Worm (Caenorhabditis elegans) whole organism, L2 larva: ENCODE measurements around the gene Y75B8A.25.

ENCODE experiments used
- C34F6.9 ChIP-seq: fragments of 150-350 bp; optimal IDR thresholded peaks from 2 replicates; lab custom pipeline; 2014; ENCODE audit warnings: missing biosample characterization, missing genetic modification characterization
- F13H6.1 ChIP-seq: sonication (generic microtip); optimal IDR thresholded peaks from 2 replicates; lab custom pipeline; 2016; ENCODE audit warnings: missing genetic modification characterization, missing compliant biosample characterization
- Y55F3AM.14 ChIP-seq: fragments of 200-800 bp; sonication (Bioruptor generic); optimal IDR thresholded peaks from 2 replicates; lab custom pipeline; 2018; ENCODE audit warnings: mild to moderate bottlenecking, missing genetic modification characterization, missing compliant biosample characterization
- alr-1 ChIP-seq: fragments of 150-350 bp; optimal IDR thresholded peaks from 2 replicates; lab custom pipeline; 2014; ENCODE audit warnings: missing biosample characterization, missing genetic modification characterization
- aly-2 ChIP-seq: fragments of 150-350 bp; optimal IDR thresholded peaks from 2 replicates; lab custom pipeline; 2014; ENCODE audit warnings: missing biosample characterization, missing genetic modification characterization
- ama-1 ChIP-seq: fragments of 150-350 bp; optimal IDR thresholded peaks from 2 replicates; lab custom pipeline; 2018; ENCODE audit warnings: inconsistent platforms
- blmp-1 ChIP-seq: sonication (generic microtip); optimal IDR thresholded peaks from 2 replicates; lab custom pipeline; 2017; ENCODE audit warnings: missing genetic modification characterization, mild to moderate bottlenecking, missing compliant biosample characterization, antibody characterized with exemption, moderate library complexity; ENCODE audit not compliant: insufficient read depth
- crh-2 ChIP-seq: sonication (generic microtip); optimal IDR thresholded peaks from 2 replicates; lab custom pipeline; 2017; ENCODE audit warnings: missing biosample characterization, missing genetic modification characterization
- elt-1 ChIP-seq: fragments of 150-350 bp; optimal IDR thresholded peaks from 2 replicates; lab custom pipeline; 2014; ENCODE audit warnings: missing biosample characterization, missing genetic modification characterization
- fos-1 ChIP-seq: fragments of 150-350 bp; optimal IDR thresholded peaks from 2 replicates; lab custom pipeline; 2014; ENCODE audit warnings: missing biosample characterization, missing genetic modification characterization
- gmeb-1 ChIP-seq: fragments of 150-350 bp; optimal IDR thresholded peaks from 2 replicates; lab custom pipeline; 2014; ENCODE audit warnings: missing biosample characterization, missing genetic modification characterization
- lin-13 ChIP-seq: fragments of 150-350 bp; optimal IDR thresholded peaks from 2 replicates; lab custom pipeline; 2014; ENCODE audit warnings: missing biosample characterization, missing genetic modification reagents, missing genetic modification characterization
- lin-39 ChIP-seq: fragments of 150-350 bp; optimal IDR thresholded peaks from 2 replicates; lab custom pipeline; 2014; ENCODE audit warnings: missing biosample characterization, missing genetic modification reagents, missing genetic modification characterization
- lsy-2 ChIP-seq, 2 experiments: fragments of 150-350 bp in 1 of 2; sonication (generic microtip) in 1 of 2; optimal IDR thresholded peaks; 2 replicates each; lab custom pipeline; 2014 to 2017; ENCODE audit warnings: missing biosample characterization in 2 of 2, missing genetic modification characterization in 2 of 2
- mab-5 ChIP-seq: fragments of 150-350 bp; optimal IDR thresholded peaks from 2 replicates; lab custom pipeline; 2014; ENCODE audit warnings: missing biosample characterization, missing genetic modification characterization
- mbf-1 ChIP-seq: sonication (generic microtip); optimal IDR thresholded peaks from 2 replicates; lab custom pipeline; 2017; ENCODE audit warnings: missing biosample characterization, missing genetic modification characterization
- nhr-12 ChIP-seq: fragments of 150-350 bp; optimal IDR thresholded peaks from 2 replicates; lab custom pipeline; 2014; ENCODE audit warnings: missing biosample characterization, missing genetic modification characterization
- nhr-21 ChIP-seq: fragments of 150-350 bp; optimal IDR thresholded peaks from 2 replicates; lab custom pipeline; 2014; ENCODE audit warnings: missing biosample characterization, missing genetic modification characterization
- nhr-23 ChIP-seq: fragments of 150-350 bp; optimal IDR thresholded peaks from 2 replicates; lab custom pipeline; 2014; ENCODE audit warnings: missing biosample characterization, missing genetic modification reagents, missing genetic modification characterization
- nhr-6 ChIP-seq: fragments of 150-350 bp; optimal IDR thresholded peaks from 2 replicates; lab custom pipeline; 2014; ENCODE audit warnings: missing biosample characterization, missing genetic modification characterization
- peb-1 ChIP-seq: fragments of 150-350 bp; optimal IDR thresholded peaks from 2 replicates; lab custom pipeline; 2014; ENCODE audit warnings: missing biosample characterization, missing genetic modification characterization
- sem-4 ChIP-seq: fragments of 150-350 bp; optimal IDR thresholded peaks from 2 replicates; lab custom pipeline; 2014; ENCODE audit warnings: missing biosample characterization, missing genetic modification reagents, missing genetic modification characterization
- skn-1 ChIP-seq: sonication (generic microtip); optimal IDR thresholded peaks from 2 replicates; lab custom pipeline; 2017; ENCODE audit warnings: missing biosample characterization, missing genetic modification characterization
- sma-9 ChIP-seq, 2 experiments: fragments of 150-350 bp in 1 of 2; sonication (generic microtip) in 1 of 2; optimal IDR thresholded peaks; 2 replicates each; lab custom pipeline; 2014 to 2016; ENCODE audit warnings: missing genetic modification characterization in 2 of 2, mild to moderate bottlenecking in 1 of 2, missing biosample characterization in 1 of 2, missing compliant biosample characterization in 1 of 2, missing genetic modification reagents in 1 of 2, moderate library complexity in 1 of 2
- snpc-4 ChIP-seq: fragments of 150-350 bp; optimal IDR thresholded peaks from 2 replicates; lab custom pipeline; 2014; ENCODE audit warnings: missing biosample characterization, missing genetic modification characterization
- unc-55 ChIP-seq: fragments of 150-350 bp; sonication (generic microtip); optimal IDR thresholded peaks from 3 replicates; lab custom pipeline; 2014; ENCODE audit warnings: missing biosample characterization, missing genetic modification reagents, missing genetic modification characterization
- ztf-1 ChIP-seq: fragments of 200-800 bp; sonication (Bioruptor generic); conservative IDR thresholded peaks from 2 replicates; pipeline ENCODE4 v1.3.6; 2022; ENCODE audit warnings: missing genetic modification characterization, missing compliant biosample characterization
- ztf-11 ChIP-seq: sonication (generic microtip); optimal IDR thresholded peaks from 2 replicates; lab custom pipeline; 2017; ENCODE audit warnings: missing biosample characterization, missing genetic modification characterization
- ztf-4 ChIP-seq: fragments of 150-350 bp; optimal IDR thresholded peaks from 2 replicates; lab custom pipeline; 2014; ENCODE audit warnings: missing biosample characterization, missing genetic modification characterization

Gene Y75B8A.25

ce11 chrIII:12304805-12305377 lies 31.1 kb downstream of the Y75B8A.25 start:
- no peak for TF ChIP-seq elt-1 (tag; lab: Kevin White, UChicago)
- TF ChIP-seq fos-1 (tag; lab: Kevin White, UChicago), result peak; percentile 9
- TF ChIP-seq snpc-4 (tag; lab: Kevin White, UChicago), result peak; percentile 2
- TF ChIP-seq unc-55 (GFP tag; lab: Kevin White, UChicago), result peak; percentile 46
- TF ChIP-seq ztf-11 (tag; lab: Kevin White, UChicago), result no peak
- no peak for TF ChIP-seq ztf-4

- peak; percentile 95 for TF ChIP-seq fos-1 (tag; lab: Kevin White, UChicago)
- no peak for TF ChIP-seq ztf-1
- TF ChIP-seq, all 48 proteins: peak for 1
Observed at ce11 chrIII:12307475-12307874, 33.6 kb downstream of the Y75B8A.25 start, which contains the start of gene pqn-92. Gene pqn-92, plus strand, starts transcription at chrIII:12307781.

ce11 chrIII:12312886-12313285 lies 39.0 kb downstream of the Y75B8A.25 start, which contains the start of gene Y75B8A.39:
Gene Y75B8A.39, plus strand, starts transcription at chrIII:12313186.
- TF ChIP-seq ztf-11 (tag; lab: Kevin White, UChicago) (no peak), mbf-1 (tag; lab: Kevin White, UChicago) (no peak), nhr-23 (tag; lab: Kevin White, UChicago) (no peak), lin-13 (no peak), peb-1 (no peak), nhr-12 (tag; lab: Kevin White, UChicago) (no peak)

ce11 chrIII:12315179-12315578 lies 41.3 kb downstream of the Y75B8A.25 start, which contains the start of gene Y75B8A.37:
Gene Y75B8A.37, plus strand, starts transcription at chrIII:12315479.
- no peak for TF ChIP-seq Y55F3AM.14 (GFP tag; lab: Kevin White, UChicago)
- no peak for TF ChIP-seq nhr-21
- no peak for TF ChIP-seq mab-5 (tag; lab: Kevin White, UChicago)
- TF ChIP-seq lsy-2 (tag; optimal IDR thresholded peaks at IDR 0.05; lab: Kevin White, UChicago), result no peak
- no peak for TF ChIP-seq lin-13
- TF ChIP-seq nhr-6, result no peak
- TF ChIP-seq gmeb-1, result no peak
- TF ChIP-seq blmp-1 (tag; lab: Kevin White, UChicago), result no peak

ce11 chrIII:12317492-12317891 lies 43.7 kb downstream of the Y75B8A.25 start:
- no peak for TF ChIP-seq ama-1
- no peak for TF ChIP-seq aly-2 (tag; lab: Kevin White, UChicago)
- TF ChIP-seq sma-9 (GFP tag; optimal IDR thresholded peaks at IDR 0.05; lab: Kevin White, UChicago), result peak; percentile 59
- no peak for TF ChIP-seq sma-9 (tag; optimal IDR thresholded peaks at IDR 0.05; lab: Kevin White, UChicago)
- TF ChIP-seq skn-1 (tag; lab: Kevin White, UChicago), result peak; percentile 26
- peak; percentile 99 for TF ChIP-seq fos-1 (tag; lab: Kevin White, UChicago)

- TF ChIP-seq sma-9 (GFP tag; optimal IDR thresholded peaks at IDR 0.05; lab: Kevin White, UChicago) (peak; percentile 56), sma-9 (tag; optimal IDR thresholded peaks at IDR 0.05; lab: Kevin White, UChicago) (no peak), C34F6.9 (tag; lab: Kevin White, UChicago) (no peak), fos-1 (tag; lab: Kevin White, UChicago) (peak; percentile 100), lin-13 (no peak), alr-1 (tag; lab: Kevin White, UChicago) (no peak), crh-2 (tag; lab: Kevin White, UChicago) (peak; percentile 26), mab-5 (tag; lab: Kevin White, UChicago) (no peak), nhr-12 (tag; lab: Kevin White, UChicago) (no peak), ama-1 (no peak), lsy-2 (tag; optimal IDR thresholded peaks at IDR 0.05; lab: Kevin White, UChicago) (no peak), unc-55 (GFP tag; lab: Kevin White, UChicago) (no peak), nhr-23 (tag; lab: Kevin White, UChicago) (no peak), ztf-4 (no peak), lin-39 (tag; lab: Kevin White, UChicago) (no peak), F13H6.1 (tag; lab: Kevin White, UChicago) (peak; percentile 6), sem-4 (tag; lab: Kevin White, UChicago) (no peak), skn-1 (tag; lab: Kevin White, UChicago) (peak; percentile 20)
Observed at ce11 chrIII:12318794-12319193, 45.0 kb downstream of the Y75B8A.25 start, which contains the start of gene Y75B8A.28. Gene Y75B8A.28, plus strand, starts transcription at chrIII:12319089.
